Fruit fly (Drosophila melanogaster): ENCODE results near the gene Naglu.

The Naglu gene

dm6 chr2L:8403286-8404270 lies 8.1 kb downstream of the Naglu start, which contains the start of gene emb (continued):
- TF ChIP-seq Bdp1 (GFP tag; optimal IDR thresholded peaks at IDR 0.05): peak; percentile 23
- no peak for TF ChIP-seq Hr39 (optimal IDR thresholded peaks at IDR 0.05)
- no peak for TF ChIP-seq CG17912 (GFP tag; optimal IDR thresholded peaks at IDR 0.05)
- peak; percentile 69 for TF ChIP-seq Rfx (GFP tag; IDR thresholded peaks at IDR 0.05)
- peak; percentile 58 for TF ChIP-seq NFAT (GFP tag; IDR thresholded peaks at IDR 0.05)
- peak; percentile 47 for TF ChIP-seq NC2β (GFP tag; optimal IDR thresholded peaks at IDR 0.05)
- no peak for TF ChIP-seq CoRest (tag; optimal IDR thresholded peaks at IDR 0.05)
- TF ChIP-seq CG6765 (GFP tag; optimal IDR thresholded peaks at IDR 0.05): no peak
- peak; percentile 33 for TF ChIP-seq CrebB (tag; optimal IDR thresholded peaks at IDR 0.05)
- no peak for TF ChIP-seq CG18011 (GFP tag; optimal IDR thresholded peaks at IDR 0.05)
- TF ChIP-seq mld (GFP tag; IDR thresholded peaks at IDR 0.05; ENCODE audit: partially characterized antibody): peak; percentile 99
- peak; percentile 1; the same call in 1 of the 2 replicates for TF ChIP-seq onecut (GFP tag; IDR thresholded peaks at IDR 0.05)
- peak; percentile 11 for TF ChIP-seq CG3838 (GFP tag; optimal IDR thresholded peaks at IDR 0.05)
- TF ChIP-seq so (GFP tag; IDR thresholded peaks at IDR 0.05): no peak
- peak; percentile 30; the same call in 1 of the 2 replicates for TF ChIP-seq CG14441 (GFP tag; IDR thresholded peaks at IDR 0.05)
- peak in 1 of 3 experiments; percentile 38 for TF ChIP-seq lola (GFP tag; optimal IDR thresholded peaks at IDR 0.05)
- TF ChIP-seq CG15601 (tag; optimal IDR thresholded peaks at IDR 0.05): peak; percentile 47
- TF ChIP-seq vfl (GFP tag; optimal IDR thresholded peaks at IDR 0.05): peak; percentile 34
- no peak for TF ChIP-seq schlank (tag; optimal IDR thresholded peaks at IDR 0.05)
- 0 out of 2 replicates have a peak, but pooled peaks have one; percentile 34 for TF ChIP-seq CG6689 (GFP tag; IDR thresholded peaks at IDR 0.05)
- no peak for TF ChIP-seq sisA (GFP tag; IDR thresholded peaks at IDR 0.05)
- peak; percentile 90 for TF ChIP-seq HmgD (GFP tag; optimal IDR thresholded peaks at IDR 0.05)
- TF ChIP-seq D19A (tag; optimal IDR thresholded peaks at IDR 0.05): peak; percentile 19
- TF ChIP-seq nmo (GFP tag; optimal IDR thresholded peaks at IDR 0.05): peak; percentile 77
- no peak for TF ChIP-seq corto (GFP tag; optimal IDR thresholded peaks at IDR 0.05)
- no peak for TF ChIP-seq kay (GFP tag; optimal IDR thresholded peaks at IDR 0.05)
- TF ChIP-seq Gsc (GFP tag; IDR thresholded peaks at IDR 0.05): no peak
- TF ChIP-seq CG16863 (GFP tag; optimal IDR thresholded peaks at IDR 0.05): peak; percentile 1
- TF ChIP-seq CG17568 (GFP tag; optimal IDR thresholded peaks at IDR 0.05): no peak
- peak; percentile 83 for TF ChIP-seq dm (GFP tag; optimal IDR thresholded peaks at IDR 0.05)
- no peak for TF ChIP-seq emc (GFP tag; optimal IDR thresholded peaks at IDR 0.05)
- TF ChIP-seq Usf (GFP tag; optimal IDR thresholded peaks at IDR 0.05): no peak
- peak; percentile 26; the same call in 2 of the 3 replicates for TF ChIP-seq CG11456 (GFP tag; IDR thresholded peaks at IDR 0.05)
- peak; percentile 2 for TF ChIP-seq fd64A (GFP tag; optimal IDR thresholded peaks at IDR 0.05)
- peak; percentile 99 for TF ChIP-seq ato (GFP tag; IDR thresholded peaks at IDR 0.05; ENCODE audit: partially characterized antibody)
- TF ChIP-seq Mad (GFP tag; optimal IDR thresholded peaks at IDR 0.05): peak; percentile 65
- TF ChIP-seq CG2120 (GFP tag; optimal IDR thresholded peaks at IDR 0.05): peak; percentile 70
- no peak for TF ChIP-seq ATbp (GFP tag; optimal IDR thresholded peaks at IDR 0.05)
- TF ChIP-seq CG33557 (GFP tag; optimal IDR thresholded peaks at IDR 0.05): no peak
- TF ChIP-seq h (optimal IDR thresholded peaks at IDR 0.05): no peak
- peak; percentile 96 for TF ChIP-seq bbx (GFP tag; IDR thresholded peaks at IDR 0.05; ENCODE audit: partially characterized antibody)
- TF ChIP-seq Dip2 (GFP tag; IDR thresholded peaks at IDR 0.05): no peak
- no peak for TF ChIP-seq Kr (GFP tag; optimal IDR thresholded peaks at IDR 0.05)
- TF ChIP-seq BEAF-32 (GFP tag; optimal IDR thresholded peaks at IDR 0.05): peak; percentile 91
- TF ChIP-seq shn (GFP tag; optimal IDR thresholded peaks at IDR 0.05): peak; percentile 46
- 0 out of 2 replicates have a peak, but pooled peaks have one; percentile 19 for TF ChIP-seq CG14014 (GFP tag; IDR thresholded peaks at IDR 0.05)
- TF ChIP-seq CG30403 (GFP tag; optimal IDR thresholded peaks at IDR 0.05): peak; percentile 47
- TF ChIP-seq CG14965 (GFP tag; optimal IDR thresholded peaks at IDR 0.05; ENCODE audit: borderline replicate concordance): no peak
- TF ChIP-seq Ravus (GFP tag; IDR thresholded peaks at IDR 0.05): no peak

All from whole organism, embryonic.